Fruit fly (Drosophila melanogaster) whole organism, embryonic: ENCODE data around the gene CG4661.

Experiments
- ATbp ChIP-seq: fragments of 200-800 bp; sonication (Bioruptor generic); optimal IDR thresholded peaks from 2 replicates; lab custom pipeline; 2017; ENCODE audit warnings: missing biosample characterization, mild to moderate bottlenecking, missing genetic modification characterization, missing genetic modification reagents
- Atf3 ChIP-seq: fragments of 200-800 bp; sonication (Bioruptor generic); optimal IDR thresholded peaks from 3 replicates; lab custom pipeline; 2016; ENCODE audit warnings: missing biosample characterization, missing genetic modification characterization
- CG10462 ChIP-seq: fragments of 200-800 bp; sonication (Bioruptor generic); optimal IDR thresholded peaks from 2 replicates; lab custom pipeline; 2016; ENCODE audit warnings: missing biosample characterization, missing genetic modification characterization
- CG12155 ChIP-seq: fragments of 200-800 bp; sonication (Bioruptor generic); optimal IDR thresholded peaks from 3 replicates; lab custom pipeline; 2016; ENCODE audit warnings: missing biosample characterization, missing genetic modification characterization
- CG12219 ChIP-seq: fragments of 200-800 bp; sonication (Bioruptor generic); optimal IDR thresholded peaks from 3 replicates; lab custom pipeline; 2018; ENCODE audit warnings: missing biosample characterization, mild to moderate bottlenecking, missing genetic modification characterization
- CG14014 ChIP-seq: fragments of 200-800 bp; sonication (Bioruptor generic); IDR thresholded peaks from 2 replicates; pipeline ENCODE4 v1.3.6; 2022; ENCODE audit warnings: missing biosample characterization, missing genetic modification characterization
- CG14050 ChIP-seq: fragments of 200-800 bp; sonication (Bioruptor generic); IDR thresholded peaks from 3 replicates; pipeline ENCODE4 v1.3.6; 2022; ENCODE audit warnings: missing biosample characterization, missing genetic modification characterization
- CG15073 ChIP-seq: fragments of 200-800 bp; sonication (Bioruptor generic); optimal IDR thresholded peaks from 2 replicates; lab custom pipeline; 2016; ENCODE audit warnings: missing biosample characterization, missing genetic modification characterization
- CG16815 ChIP-seq: fragments of 200-800 bp; sonication (Bioruptor generic); optimal IDR thresholded peaks from 3 replicates; lab custom pipeline; 2017; ENCODE audit warnings: missing biosample characterization, mild to moderate bottlenecking, missing genetic modification characterization
- CG1792 ChIP-seq: fragments of 200-800 bp; sonication (Bioruptor generic); optimal IDR thresholded peaks from 2 replicates; lab custom pipeline; 2016; ENCODE audit warnings: missing biosample characterization, missing genetic modification characterization
- CG30020 ChIP-seq: fragments of 200-800 bp; optimal IDR thresholded peaks from 2 replicates; lab custom pipeline; 2019; ENCODE audit warnings: missing biosample characterization, mild to moderate bottlenecking, missing genetic modification characterization, moderate library complexity
- CG30403 ChIP-seq: fragments of 200-800 bp; sonication (Bioruptor generic); optimal IDR thresholded peaks from 3 replicates; lab custom pipeline; 2016; ENCODE audit warnings: missing biosample characterization, missing genetic modification characterization
- CG3163 ChIP-seq: fragments of 200-800 bp; sonication (Bioruptor generic); optimal IDR thresholded peaks from 3 replicates; lab custom pipeline; 2016; ENCODE audit warnings: missing biosample characterization, missing genetic modification characterization
- CG33557 ChIP-seq: fragments of 200-800 bp; sonication (Bioruptor generic); optimal IDR thresholded peaks from 2 replicates; lab custom pipeline; 2019; ENCODE audit warnings: missing biosample characterization, mild to moderate bottlenecking, missing genetic modification characterization, moderate library complexity
- CG3726 ChIP-seq: fragments of 200-800 bp; sonication (Bioruptor generic); IDR thresholded peaks from 3 replicates; pipeline ENCODE4, ENCODE4 v1.3.6; 2022; ENCODE audit warnings: missing biosample characterization, missing genetic modification characterization
- CG4360 ChIP-seq: fragments of 200-800 bp; sonication (Bioruptor generic); IDR thresholded peaks from 2 replicates; pipeline ENCODE4 v1.3.6; 2022; ENCODE audit warnings: missing biosample characterization, missing genetic modification characterization
- CG9609 ChIP-seq: fragments of 200-800 bp; sonication (Bioruptor generic); optimal IDR thresholded peaks from 3 replicates; lab custom pipeline; 2016; ENCODE audit warnings: missing biosample characterization, missing genetic modification characterization
- CG9797 ChIP-seq: fragments of 200-800 bp; sonication (Bioruptor generic); optimal IDR thresholded peaks from 3 replicates; lab custom pipeline; 2018; ENCODE audit warnings: missing biosample characterization, mild to moderate bottlenecking, missing genetic modification characterization
- Chrac-16 ChIP-seq: fragments of 200-800 bp; sonication (Bioruptor generic); optimal IDR thresholded peaks from 3 replicates; lab custom pipeline; 2016; ENCODE audit warnings: missing biosample characterization, missing genetic modification characterization
- D19A ChIP-seq: fragments of 200-800 bp; optimal IDR thresholded peaks from 3 replicates; lab custom pipeline; 2019; ENCODE audit warnings: missing biosample characterization, mild to moderate bottlenecking, missing genetic modification characterization, moderate library complexity
- Hr51 ChIP-seq, 2 experiments: fragments of 200-800 bp; sonication (Bioruptor generic); optimal IDR thresholded peaks; 2 replicates in 1 of 2; 3 replicates in 1 of 2; lab custom pipeline; 2016 to 2018; ENCODE audit warnings: missing biosample characterization in 2 of 2, missing genetic modification characterization in 2 of 2, mild to moderate bottlenecking in 1 of 2, moderate library complexity in 1 of 2
- Jarid2 ChIP-seq: fragments of 200-800 bp; sonication (Bioruptor generic); optimal IDR thresholded peaks from 3 replicates; lab custom pipeline; 2017; ENCODE audit warnings: mild to moderate bottlenecking, missing biosample characterization, missing genetic modification reagents, missing genetic modification characterization
- Max ChIP-seq: fragments of 200-800 bp; sonication (Bioruptor generic); optimal IDR thresholded peaks from 2 replicates; lab custom pipeline; 2016; ENCODE audit warnings: missing biosample characterization, mild to moderate bottlenecking, missing genetic modification characterization
- Meics ChIP-seq: fragments of 200-800 bp; sonication (Bioruptor generic); optimal IDR thresholded peaks from 2 replicates; lab custom pipeline; 2017; ENCODE audit warnings: missing biosample characterization, mild to moderate bottlenecking, missing genetic modification characterization
- Myb ChIP-seq: fragments of 200-800 bp; sonication (Bioruptor generic); optimal IDR thresholded peaks from 2 replicates; lab custom pipeline; 2016; ENCODE audit warnings: missing biosample characterization, missing genetic modification characterization
- Poxn ChIP-seq: fragments of 200-800 bp; sonication (Bioruptor generic); IDR thresholded peaks from 2 replicates; pipeline ENCODE4 v1.3.6; 2022; ENCODE audit warnings: missing biosample characterization, missing genetic modification characterization
- Rfx ChIP-seq: fragments of 200-800 bp; sonication (Bioruptor generic); IDR thresholded peaks from 2 replicates; pipeline ENCODE4 v1.3.6; 2022; ENCODE audit warnings: missing biosample characterization, missing genetic modification characterization
- Scr ChIP-seq: fragments of 200-800 bp; sonication (Bioruptor generic); IDR thresholded peaks from 2 replicates; pipeline ENCODE4 v1.3.6; 2022; ENCODE audit warnings: missing biosample characterization, missing genetic modification characterization; ENCODE audit not compliant: partially characterized antibody
- Sox102F ChIP-seq: fragments of 200-800 bp; sonication (Bioruptor generic); optimal IDR thresholded peaks from 2 replicates; lab custom pipeline; 2018; ENCODE audit warnings: missing biosample characterization, mild to moderate bottlenecking, missing genetic modification characterization, moderate library complexity
- ase ChIP-seq: fragments of 200-800 bp; sonication (Bioruptor generic); IDR thresholded peaks from 3 replicates; pipeline ENCODE4 v1.3.6; 2022; ENCODE audit warnings: missing biosample characterization, missing genetic modification characterization
- cg ChIP-seq: fragments of 200-800 bp; sonication (Bioruptor generic); optimal IDR thresholded peaks from 3 replicates; lab custom pipeline; 2019; ENCODE audit warnings: missing biosample characterization, mild to moderate bottlenecking, missing genetic modification characterization, moderate library complexity
- crol ChIP-seq: fragments of 200-800 bp; sonication (Bioruptor generic); IDR thresholded peaks from 2 replicates; pipeline ENCODE4 v1.3.6; 2022; ENCODE audit warnings: missing biosample characterization, missing genetic modification characterization
- dati ChIP-seq: fragments of 200-800 bp; sonication (Bioruptor generic); IDR thresholded peaks from 2 replicates; pipeline ENCODE4 v1.3.6; 2022; ENCODE audit warnings: missing biosample characterization, missing genetic modification characterization
- ewg ChIP-seq: fragments of 200-800 bp; sonication (Bioruptor generic); optimal IDR thresholded peaks from 3 replicates; lab custom pipeline; 2017; ENCODE audit warnings: mild to moderate bottlenecking, missing biosample characterization, missing genetic modification reagents, missing genetic modification characterization
- exex ChIP-seq: fragments of 200-800 bp; sonication (Bioruptor generic); optimal IDR thresholded peaks from 4 replicates; lab custom pipeline; 2018; ENCODE audit warnings: missing biosample characterization, mild to moderate bottlenecking, missing genetic modification characterization, moderate library complexity
- ftz-f1 ChIP-seq: fragments of 200-800 bp; sonication (Bioruptor generic); optimal IDR thresholded peaks from 2 replicates; lab custom pipeline; 2016; ENCODE audit warnings: missing biosample characterization, missing genetic modification characterization
- gem ChIP-seq: fragments of 200-800 bp; sonication (Bioruptor generic); optimal IDR thresholded peaks from 2 replicates; lab custom pipeline; 2019; ENCODE audit warnings: missing biosample characterization, mild to moderate bottlenecking, missing genetic modification characterization, moderate library complexity
- grau ChIP-seq: fragments of 200-800 bp; optimal IDR thresholded peaks from 3 replicates; lab custom pipeline; 2019; ENCODE audit warnings: missing biosample characterization, mild to moderate bottlenecking, missing genetic modification characterization, moderate library complexity
- lab ChIP-seq: fragments of 200-800 bp; sonication (Bioruptor generic); optimal IDR thresholded peaks from 3 replicates; lab custom pipeline; 2017; ENCODE audit warnings: missing biosample characterization, missing genetic modification characterization, mild to moderate bottlenecking, moderate library complexity, missing genetic modification reagents
- lilli ChIP-seq: fragments of 200-800 bp; sonication (Bioruptor generic); optimal IDR thresholded peaks from 3 replicates; lab custom pipeline; 2016; ENCODE audit warnings: missing biosample characterization, missing genetic modification characterization
- nom ChIP-seq: fragments of 200-800 bp; sonication (Bioruptor generic); optimal IDR thresholded peaks from 2 replicates; lab custom pipeline; 2017; ENCODE audit warnings: missing biosample characterization, missing genetic modification characterization, mild to moderate bottlenecking, moderate library complexity, missing genetic modification reagents
- onecut ChIP-seq: fragments of 200-800 bp; sonication (Bioruptor generic); IDR thresholded peaks from 2 replicates; pipeline ENCODE4 v1.3.6; 2022; ENCODE audit warnings: missing biosample characterization, missing genetic modification characterization
- row ChIP-seq: fragments of 200-800 bp; sonication (Bioruptor generic); IDR thresholded peaks from 3 replicates; pipeline ENCODE4 v1.3.6; 2022; ENCODE audit warnings: missing biosample characterization, missing genetic modification characterization
- run ChIP-seq: fragments of 200-800 bp; sonication (Bioruptor generic); optimal IDR thresholded peaks from 3 replicates; lab custom pipeline; 2018; ENCODE audit warnings: missing biosample characterization, mild to moderate bottlenecking, missing genetic modification characterization
- sens ChIP-seq: fragments of 200-800 bp; sonication (Bioruptor generic); peaks from one replicate; lab custom pipeline; 2016; ENCODE audit warnings: missing biosample characterization, missing genetic modification characterization
- slbo ChIP-seq: fragments of 200-800 bp; sonication (Bioruptor generic); IDR thresholded peaks from 2 replicates; pipeline ENCODE4 v1.3.6; 2022; ENCODE audit warnings: missing biosample characterization, missing genetic modification characterization
- sqz ChIP-seq: fragments of 200-800 bp; sonication (Bioruptor generic); optimal IDR thresholded peaks from 3 replicates; lab custom pipeline; 2018; ENCODE audit warnings: missing biosample characterization, mild to moderate bottlenecking, missing genetic modification characterization
- sug ChIP-seq: fragments of 200-800 bp; optimal IDR thresholded peaks from 2 replicates; lab custom pipeline; 2019; ENCODE audit warnings: missing biosample characterization, mild to moderate bottlenecking, missing genetic modification characterization, moderate library complexity
- twi ChIP-seq: fragments of 200-800 bp; optimal IDR thresholded peaks from 2 replicates; lab custom pipeline; 2019; ENCODE audit warnings: missing biosample characterization, mild to moderate bottlenecking, missing genetic modification characterization, moderate library complexity
- wek ChIP-seq: fragments of 200-800 bp; sonication (Bioruptor generic); optimal IDR thresholded peaks from 3 replicates; lab custom pipeline; 2018; ENCODE audit warnings: missing biosample characterization, mild to moderate bottlenecking, missing genetic modification characterization, moderate library complexity

CG4661 gene

dm6 chrX:12895114-12895723 is 37.7 kb upstream of the CG4661 start (continued):
- no peak for TF ChIP-seq CG12219
- TF ChIP-seq CG14014 (GFP tag; lab: Robert Waterston, UW), result 0 out of 2 replicates have a peak, but pooled peaks have one; percentile 16
- TF ChIP-seq CG14050 (GFP tag; lab: Robert Waterston, UW), result no peak
- no peak for TF ChIP-seq CG10462 (GFP tag; lab: Kevin White, UChicago)
- TF ChIP-seq CG16815 (GFP tag; lab: Kevin White, UChicago), result no peak
- no peak for TF ChIP-seq ase
- no peak for TF ChIP-seq twi (tag; lab: Kevin White, UChicago)
- no peak for TF ChIP-seq Scr
- peak; percentile 59 for TF ChIP-seq sug (tag; lab: Kevin White, UChicago)
- no peak for TF ChIP-seq CG3726
- TF ChIP-seq CG30403 (GFP tag; lab: Kevin White, UChicago), result peak; percentile 1
- no peak for TF ChIP-seq Poxn (GFP tag; lab: Robert Waterston, UW)
- TF ChIP-seq CG9797 (GFP tag; lab: Kevin White, UChicago), result no peak
- no peak for TF ChIP-seq CG9609 (GFP tag; lab: Kevin White, UChicago)
- no peak for TF ChIP-seq CG1792 (GFP tag; lab: Kevin White, UChicago)
- TF ChIP-seq Max (GFP tag; lab: Kevin White, UChicago), result no peak
- TF ChIP-seq Meics (GFP tag; lab: Kevin White, UChicago), result no peak
- TF ChIP-seq gem, result peak; percentile 27
- peak; percentile 62 for TF ChIP-seq sens (GFP tag; lab: Kevin White, UChicago)
- TF ChIP-seq ATbp, result no peak
- TF ChIP-seq wek, result no peak
- peak; percentile 39 for TF ChIP-seq nom (GFP tag; lab: Kevin White, UChicago)
- TF ChIP-seq lilli (GFP tag; lab: Kevin White, UChicago), result peak; percentile 38
- TF ChIP-seq run, result no peak
- no peak for TF ChIP-seq D19A (tag; lab: Kevin White, UChicago)
- no peak for TF ChIP-seq ftz-f1
- peak; percentile 59 for TF ChIP-seq exex
- TF ChIP-seq sqz, result no peak
- no peak for TF ChIP-seq dati
- peak; percentile 2 for TF ChIP-seq CG12155 (GFP tag; lab: Kevin White, UChicago)
- peak; percentile 44; the same call in 1 of the 2 replicates for TF ChIP-seq slbo (GFP tag; lab: Robert Waterston, UW)
- peak; percentile 47; the same call in 2 of the 3 replicates for TF ChIP-seq row (GFP tag; lab: Robert Waterston, UW)
- TF ChIP-seq grau, result peak; percentile 49
- peak; percentile 71 for TF ChIP-seq CG3163 (GFP tag; lab: Kevin White, UChicago)
- no peak for TF ChIP-seq CG15073 (GFP tag; lab: Kevin White, UChicago)
- TF ChIP-seq CG30020, result no peak
- no peak for TF ChIP-seq Atf3 (GFP tag; lab: Kevin White, UChicago)
- TF ChIP-seq Myb (GFP tag; lab: Kevin White, UChicago), result no peak
- TF ChIP-seq Rfx (GFP tag; lab: Robert Waterston, UW), result 0 out of 2 replicates have a peak, but pooled peaks have one; percentile 11
- TF ChIP-seq onecut (GFP tag; lab: Robert Waterston, UW), result no peak
- peak; percentile 19 for TF ChIP-seq cg (GFP tag; lab: Kevin White, UChicago)
- peak; percentile 25 for TF ChIP-seq Sox102F (GFP tag; lab: Kevin White, UChicago)
- TF ChIP-seq CG33557 (GFP tag; lab: Kevin White, UChicago), result no peak
- no peak for TF ChIP-seq ewg
- TF ChIP-seq Chrac-16, result no peak
- peak; percentile 57; the same call in 1 of the 2 replicates for TF ChIP-seq CG4360 (GFP tag; lab: Robert Waterston, UW)
- TF ChIP-seq Jarid2 (GFP tag; lab: Kevin White, UChicago), result no peak
- TF ChIP-seq crol (GFP tag; lab: Robert Waterston, UW), result peak; percentile 18; the same call in 1 of the 2 replicates
- peak in 1 of 2 experiments; percentile 4 for TF ChIP-seq Hr51 (GFP tag; optimal IDR thresholded peaks at IDR 0.05; lab: Kevin White, UChicago)
- TF ChIP-seq lab (GFP tag; lab: Kevin White, UChicago), result peak; percentile 44
